Fruit fly (Drosophila melanogaster): ENCODE measurements around the gene CG6650.

Gene CG6650

DNA sequence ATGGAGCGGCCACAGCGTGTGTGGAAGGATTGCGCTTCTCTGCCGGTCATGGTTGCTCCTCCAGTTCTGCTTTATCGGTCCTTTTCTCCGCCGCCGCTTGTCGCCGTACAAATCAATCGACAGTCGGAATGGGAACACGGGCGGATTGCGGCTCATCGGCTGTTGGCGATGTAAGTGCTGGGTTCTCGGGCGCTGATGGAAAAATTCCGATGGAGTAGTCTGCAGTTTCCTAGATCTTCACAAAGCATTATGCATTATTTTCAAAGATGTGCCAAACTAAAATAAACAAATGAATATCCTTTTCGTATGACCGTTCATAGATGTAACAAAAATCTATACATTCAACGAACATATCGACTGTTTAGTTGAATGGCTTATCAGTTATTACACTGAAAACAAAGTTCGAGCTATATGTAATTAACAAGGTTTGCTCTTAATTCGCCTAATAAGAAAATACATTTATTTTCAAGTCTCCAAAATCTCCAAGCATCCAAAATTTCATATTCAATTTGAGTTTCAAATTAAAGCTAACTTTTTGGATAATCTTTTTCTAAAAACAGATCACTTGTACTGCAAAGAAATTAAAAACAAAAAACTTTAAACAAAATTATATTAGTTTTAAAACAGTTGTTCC, 18.5 kb downstream of the CG6650 start, which contains the start of gene Neurl4 (continued):
- TF ChIP-seq CG5180 (GFP tag; optimal IDR thresholded peaks at IDR 0.05) (no peak), ssp (GFP tag; IDR thresholded peaks at IDR 0.05) (peak; percentile 50), Drgx (GFP tag; IDR thresholded peaks at IDR 0.05) (peak; percentile 76), CG17361 (GFP tag; IDR thresholded peaks at IDR 0.05) (no peak; the same call in 1 of the 3 replicates), Gug (GFP tag; IDR thresholded peaks at IDR 0.05) (peak; percentile 46; the same call in 1 of the 4 replicates), TFAM (GFP tag; optimal IDR thresholded peaks at IDR 0.05) (no peak), Dref (GFP tag; IDR thresholded peaks at IDR 0.05) (no peak; the same call in 1 of the 2 replicates), twi (tag; optimal IDR thresholded peaks at IDR 0.05) (peak; percentile 62), Oaz (GFP tag; IDR thresholded peaks at IDR 0.05) (peak; percentile 24; the same call in 1 of the 2 replicates), grau (tag; optimal IDR thresholded peaks at IDR 0.05) (peak; percentile 82), Mes4 (GFP tag; optimal IDR thresholded peaks at IDR 0.05) (peak; percentile 64), CG31441 (GFP tag; IDR thresholded peaks at IDR 0.05) (peak; percentile 90), CG12769 (tag; optimal IDR thresholded peaks at IDR 0.05) (no peak), Kr (GFP tag; optimal IDR thresholded peaks at IDR 0.05) (no peak), H2.0 (GFP tag; IDR thresholded peaks at IDR 0.05) (peak; percentile 83), dati (GFP tag; IDR thresholded peaks at IDR 0.05) (no peak), CG2202 (tag; optimal IDR thresholded peaks at IDR 0.05) (peak; percentile 43), NFAT (GFP tag; IDR thresholded peaks at IDR 0.05) (0 out of 2 replicates have a peak, but pooled peaks have one; percentile 4), Ets65A (GFP tag) (peak; percentile 88), Sox102F (GFP tag; optimal IDR thresholded peaks at IDR 0.05) (no peak), Ets97D (GFP tag; optimal IDR thresholded peaks at IDR 0.05) (peak; percentile 8), Dek (tag; optimal IDR thresholded peaks at IDR 0.05) (peak; percentile 60), crp (GFP tag; optimal IDR thresholded peaks at IDR 0.05) (peak in 1 of 2 experiments; percentile 36), CG15269 (tag; optimal IDR thresholded peaks at IDR 0.05) (no peak), CG3065 (GFP tag; optimal IDR thresholded peaks at IDR 0.05) (peak; percentile 31), peb (GFP tag; IDR thresholded peaks at IDR 0.05) (no peak; the same call in 1 of the 2 replicates), CG9797 (GFP tag; optimal IDR thresholded peaks at IDR 0.05) (peak; percentile 19), CG10543 (GFP tag; optimal IDR thresholded peaks at IDR 0.05) (no peak), mam (GFP tag; optimal IDR thresholded peaks at IDR 0.05) (peak; percentile 82), mirr (GFP tag; optimal IDR thresholded peaks at IDR 0.05) (no peak), aop (GFP tag; IDR thresholded peaks at IDR 0.05) (no peak), dpn (GFP tag; optimal IDR thresholded peaks at IDR 0.05) (peak; percentile 58 to 80), Nf-YB (GFP tag; optimal IDR thresholded peaks at IDR 0.05) (no peak), ato (GFP tag; IDR thresholded peaks at IDR 0.05; ENCODE audit: partially characterized antibody) (no peak), gcm2 (GFP tag; optimal IDR thresholded peaks at IDR 0.05) (no peak), CG13424 (tag; optimal IDR thresholded peaks at IDR 0.05) (peak; percentile 80), sr (GFP tag; IDR thresholded peaks at IDR 0.05) (no peak), CG6254 (GFP tag; optimal IDR thresholded peaks at IDR 0.05) (peak; percentile 29), CG2712 (tag; optimal IDR thresholded peaks at IDR 0.05) (peak; percentile 75), gem (tag; optimal IDR thresholded peaks at IDR 0.05) (no peak), otp (GFP tag; IDR thresholded peaks at IDR 0.05) (peak; percentile 61; the same call in 2 of the 3 replicates), Dp (GFP tag; optimal IDR thresholded peaks at IDR 0.05) (peak; percentile 1), CG12071 (GFP tag; optimal IDR thresholded peaks at IDR 0.05) (no peak), fru (optimal IDR thresholded peaks at IDR 0.05) (no peak), emc (GFP tag; optimal IDR thresholded peaks at IDR 0.05) (no peak), CG15011 (GFP tag; optimal IDR thresholded peaks at IDR 0.05) (peak; percentile 24), trem (tag; optimal IDR thresholded peaks at IDR 0.05) (peak; percentile 76), CG3726 (GFP tag; IDR thresholded peaks at IDR 0.05) (no peak), CG2199 (GFP tag; IDR thresholded peaks at IDR 0.05) (no peak), CG10654 (GFP tag; optimal IDR thresholded peaks at IDR 0.05) (peak; percentile 42), CG12236 (GFP tag; optimal IDR thresholded peaks at IDR 0.05) (no peak)

Measured in whole organism, embryonic.